Worm (Caenorhabditis elegans) whole organism, early embryonic: ENCODE results near the gene rabr-1.

Experiments
- ama-1 ChIP-seq: fragments of 150-350 bp; optimal IDR thresholded peaks from 2 replicates; lab custom pipeline; 2014
- ceh-36 ChIP-seq: sonication (generic microtip); optimal IDR thresholded peaks from 2 replicates; lab custom pipeline; 2016; ENCODE audit warnings: missing genetic modification characterization, inconsistent platforms, missing compliant biosample characterization
- hmg-4 ChIP-seq: fragments of 200-800 bp; sonication (Bioruptor generic); optimal IDR thresholded peaks from 2 replicates; lab custom pipeline; 2018; ENCODE audit warnings: mild to moderate bottlenecking, missing genetic modification characterization, missing compliant biosample characterization
- pes-1 ChIP-seq: fragments of 200-800 bp; sonication (Bioruptor generic); IDR thresholded peaks from 2 replicates; pipeline ENCODE4 v1.3.6; 2022; ENCODE audit warnings: missing genetic modification reagents, missing genetic modification characterization, missing compliant biosample characterization
- scrt-1 ChIP-seq: fragments of 200-800 bp; sonication (Bioruptor generic); IDR thresholded peaks from 2 replicates; pipeline ENCODE4 v1.3.6; 2022; ENCODE audit warnings: missing genetic modification characterization, missing compliant biosample characterization
- tbx-11 ChIP-seq: fragments of 200-800 bp; sonication (Bioruptor generic); IDR thresholded peaks from 2 replicates; pipeline ENCODE4 v1.3.6; 2022; ENCODE audit warnings: missing genetic modification characterization, missing compliant biosample characterization
- tra-4 ChIP-seq: sonication (generic microtip); optimal IDR thresholded peaks from 2 replicates; lab custom pipeline; 2017; ENCODE audit warnings: missing genetic modification characterization, missing compliant biosample characterization

DNA sequence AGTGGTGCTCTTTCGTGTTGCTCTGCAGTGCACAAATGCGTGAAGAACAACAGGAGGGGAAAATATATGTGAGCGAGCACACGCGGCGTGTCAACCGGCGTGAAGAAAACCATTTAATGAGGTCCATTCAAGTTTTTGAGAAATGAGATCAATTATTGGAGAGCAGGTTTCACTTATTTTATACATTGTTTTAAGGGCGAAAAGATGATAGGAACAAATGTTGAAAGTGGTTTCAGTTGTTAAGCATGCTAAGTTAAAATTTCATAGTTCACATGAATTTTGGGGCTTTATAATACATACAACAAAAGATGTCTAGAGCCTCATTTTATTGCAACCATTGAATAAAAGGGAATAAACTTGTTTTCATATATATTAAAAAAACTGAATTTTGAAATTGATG is 17.2 kb upstream of the rabr-1 start, which contains the start of gene K02E10.5:
- TF ChIP-seq tra-4 (tag; lab: Kevin White, UChicago) (no peak), pes-1 (GFP tag; lab: Robert Waterston, UW) (no peak), ceh-36 (tag; lab: Kevin White, UChicago) (no peak), scrt-1 (GFP tag; lab: Robert Waterston, UW) (no peak), ama-1 (lab: Kevin White, UChicago) (no peak), hmg-4 (GFP tag; lab: Kevin White, UChicago) (no peak), tbx-11 (no peak)
